Fruit fly (Drosophila melanogaster): ENCODE measurements around the gene CG11617.

CG11617 gene

DNA sequence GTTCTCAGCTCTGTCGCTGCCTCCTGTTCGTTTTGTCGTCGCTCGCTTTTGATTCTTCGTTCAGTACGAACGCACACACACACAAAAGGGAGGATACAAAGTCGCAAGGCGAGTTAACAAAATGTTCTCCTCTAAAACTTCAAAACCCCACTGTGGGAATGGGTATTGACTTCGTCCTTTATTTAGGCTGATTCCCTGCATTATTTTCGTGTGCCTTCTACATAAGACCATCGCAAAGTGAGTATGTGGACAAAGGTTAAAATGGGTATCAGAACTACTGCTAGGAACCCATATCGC lies 18.2 kb upstream of the CG11617 start:
- no peak for TF ChIP-seq Mio (GFP tag; optimal IDR thresholded peaks at IDR 0.05)
- no peak for TF ChIP-seq sv (GFP tag; optimal IDR thresholded peaks at IDR 0.05)

dm6 chr2L:224599-225385 lies 17.7 kb upstream of the CG11617 start:
- TF ChIP-seq N (GFP tag; optimal IDR thresholded peaks at IDR 0.05) = no peak
- TF ChIP-seq lola (GFP tag; optimal IDR thresholded peaks at IDR 0.05) = no peak
- peak; percentile 84 for TF ChIP-seq OdsH (GFP tag; optimal IDR thresholded peaks at IDR 0.05)
- TF ChIP-seq usp (GFP tag; optimal IDR thresholded peaks at IDR 0.05) = no peak
- peak; percentile 92 for TF ChIP-seq fru (GFP tag; optimal IDR thresholded peaks at IDR 0.05)
- TF ChIP-seq HLH106 (tag; optimal IDR thresholded peaks at IDR 0.05) = peak; percentile 87
- TF ChIP-seq Hr78 (GFP tag; optimal IDR thresholded peaks at IDR 0.05) = no peak
- peak; percentile 94 for TF ChIP-seq psq (GFP tag; optimal IDR thresholded peaks at IDR 0.05)
- peak; percentile 87 for TF ChIP-seq ey (GFP tag; optimal IDR thresholded peaks at IDR 0.05)
- TF ChIP-seq h (GFP tag; optimal IDR thresholded peaks at IDR 0.05) = peak; percentile 90
- peak; percentile 73 for TF ChIP-seq sage (GFP tag; optimal IDR thresholded peaks at IDR 0.05)
- TF ChIP-seq GATAd (GFP tag; optimal IDR thresholded peaks at IDR 0.05) = no peak
- TF ChIP-seq Mio (GFP tag; optimal IDR thresholded peaks at IDR 0.05) = no peak
- peak; percentile 71 for TF ChIP-seq CG9705 (GFP tag; optimal IDR thresholded peaks at IDR 0.05)
- TF ChIP-seq foxo (GFP tag; optimal IDR thresholded peaks at IDR 0.05) = peak in 1 of 2 experiments; percentile 92
- TF ChIP-seq CG32264 (GFP tag; optimal IDR thresholded peaks at IDR 0.05) = peak; percentile 30
- TF ChIP-seq woc (GFP tag; optimal IDR thresholded peaks at IDR 0.05) = peak; percentile 96
- TF ChIP-seq tai (GFP tag; optimal IDR thresholded peaks at IDR 0.05) = peak; percentile 52
- TF ChIP-seq Dfd (GFP tag; optimal IDR thresholded peaks at IDR 0.05) = no peak
- no peak for TF ChIP-seq CrebA (GFP tag; optimal IDR thresholded peaks at IDR 0.05; ENCODE audit: borderline replicate concordance)
- TF ChIP-seq br (GFP tag; optimal IDR thresholded peaks at IDR 0.05) = peak; percentile 87
- no peak for TF ChIP-seq Abd-B (GFP tag; optimal IDR thresholded peaks at IDR 0.05)
- peak; percentile 47 for TF ChIP-seq sv (GFP tag; optimal IDR thresholded peaks at IDR 0.05)
- peak; percentile 53 for TF ChIP-seq Jra (GFP tag; optimal IDR thresholded peaks at IDR 0.05)
- TF ChIP-seq Rel (GFP tag; optimal IDR thresholded peaks at IDR 0.05) = no peak
- TF ChIP-seq Rel (tag; optimal IDR thresholded peaks at IDR 0.05) = peak; percentile 88
- peak; percentile 58 for TF ChIP-seq dmrt93B (GFP tag; optimal IDR thresholded peaks at IDR 0.05)
- peak; percentile 87 for TF ChIP-seq Sp1 (GFP tag; optimal IDR thresholded peaks at IDR 0.05)
- TF ChIP-seq Dif (GFP tag; optimal IDR thresholded peaks at IDR 0.05; ENCODE audit: partially characterized antibody) = peak; percentile 34
- no peak for TF ChIP-seq dsf (GFP tag; optimal IDR thresholded peaks at IDR 0.05; ENCODE audit: borderline replicate concordance)
- TF ChIP-seq Myc (optimal IDR thresholded peaks at IDR 0.05) = peak; percentile 57
- TF ChIP-seq pan (optimal IDR thresholded peaks at IDR 0.05) = no peak
- no peak for TF ChIP-seq Vsx2 (GFP tag; optimal IDR thresholded peaks at IDR 0.05; ENCODE audit: partially characterized antibody)
- peak; percentile 86 for TF ChIP-seq rgr (GFP tag; optimal IDR thresholded peaks at IDR 0.05)
- TF ChIP-seq dl (GFP tag; optimal IDR thresholded peaks at IDR 0.05; ENCODE audit: insufficient read depth in 1 of 2, partially characterized antibody in 2 of 2) = no peak
- peak; percentile 62 for TF ChIP-seq brk (GFP tag; optimal IDR thresholded peaks at IDR 0.05)
- peak; percentile 79 for TF ChIP-seq Hnf4 (GFP tag; optimal IDR thresholded peaks at IDR 0.05)
- TF ChIP-seq jim (GFP tag; optimal IDR thresholded peaks at IDR 0.05) = no peak
- peak; percentile 47 for TF ChIP-seq Hr83 (GFP tag; optimal IDR thresholded peaks at IDR 0.05; ENCODE audit: poor library complexity, severe bottlenecking)
